Worm (Caenorhabditis elegans): ENCODE results near the gene ceh-84.
"Not testable (repeated sequence)": the region's sequence is repeated elsewhere in the genome, so short reads cannot be mapped to it uniquely, and the experiment has no call there.

ceh-84 gene

DNA sequence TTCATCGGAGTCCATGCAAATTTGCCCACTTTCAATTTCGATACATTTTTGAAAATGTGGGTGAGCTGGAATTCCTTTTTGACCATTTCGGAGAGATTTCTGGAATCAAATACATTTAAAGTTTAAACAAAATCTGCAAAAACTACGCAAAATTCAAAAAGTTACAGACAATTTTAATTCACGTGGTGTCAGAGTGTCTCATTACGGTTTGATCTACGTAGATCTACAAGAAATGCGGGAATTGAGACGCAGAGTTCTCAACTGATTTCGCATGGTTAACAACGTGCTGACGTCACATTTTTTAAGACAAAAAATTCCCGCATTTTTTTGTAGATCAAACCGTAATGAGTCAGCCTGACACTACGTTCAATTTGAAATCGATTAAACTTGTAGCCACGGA, 25.9 kb upstream of the ceh-84 start, which contains the start of gene bath-21:
bath-21 (minus strand) TSS at position 101 of the 400 bp plus-strand sequence.
- TF ChIP-seq unc-62 (GFP tag; optimal IDR thresholded peaks at IDR 0.05 in 1 of 2) = peak in 1 of 2 experiments; percentile 84
- TF ChIP-seq unc-62 (tag; optimal IDR thresholded peaks at IDR 0.05) = no peak
- TF ChIP-seq hlh-30 (tag; optimal IDR thresholded peaks at IDR 0.05; ENCODE audit: insufficient read depth) = no peak

DNA sequence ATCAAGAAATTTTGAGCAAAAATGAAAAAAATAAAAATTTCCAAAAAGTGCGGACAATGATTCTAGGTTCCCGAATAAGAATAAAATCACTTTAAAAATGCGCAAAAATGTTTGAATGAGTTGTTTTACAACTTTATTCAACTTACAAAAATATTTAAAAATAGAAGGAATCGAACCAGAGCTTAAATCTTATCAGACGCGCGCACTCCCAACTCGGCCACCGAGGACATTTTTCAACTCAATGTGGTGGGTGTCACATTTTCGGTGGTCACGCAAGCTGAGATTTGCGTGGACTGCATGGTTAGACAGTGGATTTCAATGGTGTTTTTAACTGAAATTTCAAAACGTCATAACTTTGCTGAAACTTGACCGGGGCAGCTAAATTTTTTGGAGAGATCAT, 24.0 kb upstream of the ceh-84 start:
- 0 out of 4 replicates have a peak, but pooled peaks of 1 of the 2 experiments have one; percentile 15 for TF ChIP-seq madf-5 (GFP tag; IDR thresholded peaks at IDR 0.05)

DNA sequence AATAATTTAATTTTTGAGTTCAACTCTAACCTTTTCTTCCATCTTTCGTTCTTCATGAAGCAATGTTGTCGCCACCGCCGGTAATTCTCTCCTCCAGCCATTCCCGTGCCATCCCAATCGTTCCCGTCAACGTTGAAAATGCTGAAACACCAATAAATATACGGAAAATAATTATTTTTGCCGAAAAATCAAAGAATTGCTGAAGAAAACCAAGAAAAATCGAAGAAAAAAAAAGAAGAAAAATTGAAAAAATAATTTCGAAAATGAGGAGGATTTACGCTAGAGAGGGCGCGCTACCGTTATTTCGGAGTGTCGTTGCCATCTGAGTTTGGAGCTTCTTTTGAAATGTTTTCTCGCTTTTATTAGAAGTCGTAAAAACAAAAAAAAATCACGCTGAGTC, 22.9 kb upstream of the ceh-84 start, which contains the start of gene cya-2:
cya-2 (minus strand) TSS at position 101 of the 400 bp plus-strand sequence.
- TF ChIP-seq dmd-6 (GFP tag; IDR thresholded peaks at IDR 0.05); php-3 (GFP tag; IDR thresholded peaks at IDR 0.05); hlh-30 (tag; optimal IDR thresholded peaks at IDR 0.05; ENCODE audit: insufficient read depth): not testable (repeated sequence)

DNA sequence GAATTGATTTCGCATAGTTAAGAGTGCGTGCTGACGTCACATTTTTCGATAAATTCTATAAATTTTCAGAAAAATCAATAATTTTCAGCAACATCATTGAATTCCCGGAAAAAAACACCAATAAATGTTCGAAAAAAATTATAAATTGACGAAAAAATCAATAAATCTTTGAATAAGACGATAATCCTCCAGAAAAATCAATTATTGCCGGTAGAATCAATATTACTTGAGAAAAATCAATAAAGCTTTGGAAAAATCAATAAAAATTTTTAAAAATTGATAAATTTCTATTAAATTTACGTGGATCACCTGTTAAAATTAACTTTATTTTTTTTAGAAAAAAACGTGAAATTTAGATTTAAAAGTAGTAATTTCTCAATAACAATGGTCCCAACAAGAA, 13.2 kb upstream of the ceh-84 start:
- no peak for TF ChIP-seq rbr-2 (tag; optimal IDR thresholded peaks at IDR 0.05)
- peak; percentile 72 for TF ChIP-seq ceh-28 (tag; optimal IDR thresholded peaks at IDR 0.05)

ce11 chrII:2012698-2013097, 12.1 kb upstream of the ceh-84 start, which contains the start of gene F59H6.15:
F59H6.15 (plus strand) TSS chrII:2012998.
- TF ChIP-seq snpc-4 (tag; optimal IDR thresholded peaks at IDR 0.05) (no peak), pqm-1 (tag; optimal IDR thresholded peaks at IDR 0.05) (no peak), aha-1 (tag) (peak; percentile 32)

ce11 chrII:2011179-2011578, 10.6 kb upstream of the ceh-84 start:
- TF ChIP-seq nhr-102 (tag; optimal IDR thresholded peaks at IDR 0.05) (no peak), unc-62 (GFP tag; optimal IDR thresholded peaks at IDR 0.05 in 1 of 2) (peak in 1 of 2 experiments; percentile 93), unc-62 (tag; optimal IDR thresholded peaks at IDR 0.05) (no peak), sdz-12 (GFP tag; optimal IDR thresholded peaks at IDR 0.05) (no peak)

ce11 chrII:1998561-1998960, 2.1 kb downstream of the ceh-84 start, which contains the start of gene math-19:
math-19 (plus strand) TSS chrII:1998861.
- TF ChIP-seq hlh-11 (tag; optimal IDR thresholded peaks at IDR 0.05); nhr-77 (tag; optimal IDR thresholded peaks at IDR 0.05); dpl-1 (GFP tag; optimal IDR thresholded peaks at IDR 0.05): not testable (repeated sequence)

DNA sequence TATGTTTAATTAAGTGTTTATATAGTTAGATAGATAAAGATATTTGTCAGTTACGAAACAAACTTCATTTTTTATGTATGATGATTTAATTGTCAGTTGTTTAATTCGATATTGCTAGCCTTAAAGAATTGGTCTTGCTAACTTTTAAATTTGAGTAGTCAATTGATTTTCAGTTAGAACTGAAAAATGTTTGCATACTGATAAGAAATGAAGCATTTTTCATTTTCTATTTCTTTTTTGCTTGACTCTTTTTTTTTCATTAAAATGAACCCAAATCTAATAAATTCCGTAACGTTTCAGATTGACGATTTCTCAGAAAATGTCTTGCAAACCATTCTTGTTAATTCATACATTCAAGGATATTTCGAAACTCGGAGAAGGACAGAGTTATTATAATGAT, 4.4 kb downstream of the ceh-84 start, which contains the start of gene math-20:
math-20 (plus strand) TSS at position 301 of the 400 bp plus-strand sequence.
- TF ChIP-seq ctbp-1 (GFP tag; IDR thresholded peaks at IDR 0.05) (no peak), nhr-11 (tag; optimal IDR thresholded peaks at IDR 0.05) (no peak), vab-7 (GFP tag; IDR thresholded peaks at IDR 0.05) (no peak), zip-11 (GFP tag; IDR thresholded peaks at IDR 0.05) (no peak), tra-1 (GFP tag; IDR thresholded peaks at IDR 0.05) (no peak)

- no peak for TF ChIP-seq Y5F2A.4 (GFP tag; optimal IDR thresholded peaks at IDR 0.05)
- no peak for TF ChIP-seq spr-1 (tag; optimal IDR thresholded peaks at IDR 0.05)
- no peak for TF ChIP-seq dpl-1 (GFP tag; optimal IDR thresholded peaks at IDR 0.05)
- no peak for TF ChIP-seq lsy-2 (tag; optimal IDR thresholded peaks at IDR 0.05)
- no peak; the same call in 1 of the 2 replicates for TF ChIP-seq dmd-6 (GFP tag; IDR thresholded peaks at IDR 0.05)
- TF ChIP-seq unc-39 (tag; optimal IDR thresholded peaks at IDR 0.05) = no peak
- no peak for TF ChIP-seq lin-13 (GFP tag; optimal IDR thresholded peaks at IDR 0.05)
- TF ChIP-seq Y75B8A.6 (GFP tag; IDR thresholded peaks at IDR 0.05) = no peak
- TF ChIP-seq ama-1 (optimal IDR thresholded peaks at IDR 0.05) = no peak
- TF ChIP-seq pqm-1 (tag; optimal IDR thresholded peaks at IDR 0.05) = peak; percentile 91
- peak; percentile 74 for TF ChIP-seq nhr-28 (tag; optimal IDR thresholded peaks at IDR 0.05)
- TF ChIP-seq nhr-42 (GFP tag; IDR thresholded peaks at IDR 0.05) = no peak
- no peak for TF ChIP-seq nhr-76 (tag; optimal IDR thresholded peaks at IDR 0.05)
- no peak for TF ChIP-seq madf-5 (GFP tag; IDR thresholded peaks at IDR 0.05)
- TF ChIP-seq php-3 (GFP tag; IDR thresholded peaks at IDR 0.05) = peak; percentile 45; the same call in 1 of the 2 replicates
- TF ChIP-seq hlh-30 (tag; optimal IDR thresholded peaks at IDR 0.05; ENCODE audit: insufficient read depth) = no peak
- TF ChIP-seq zfp-2 (tag; optimal IDR thresholded peaks at IDR 0.05) = no peak
- peak in 1 of 2 experiments; percentile 13 for TF ChIP-seq unc-62 (GFP tag; optimal IDR thresholded peaks at IDR 0.05 in 1 of 2)
- no peak for TF ChIP-seq unc-62 (tag; optimal IDR thresholded peaks at IDR 0.05)
- TF ChIP-seq rbr-2 (tag; optimal IDR thresholded peaks at IDR 0.05) = no peak
- TF ChIP-seq F26F4.8 (GFP tag; conservative IDR thresholded peaks at IDR 0.05) = no peak
- no peak for TF ChIP-seq nhr-25 (tag; optimal IDR thresholded peaks at IDR 0.05; ENCODE audit: borderline replicate concordance, insufficient read depth)
Measured at ce11 chrII:1995744-1996143, 4.9 kb downstream of the ceh-84 start.
